Worm (Caenorhabditis elegans) whole organism, mixed stage, embryonic: ENCODE measurements around the gene ift-81.

Experiments
- blmp-1 ChIP-seq: fragments of 150-350 bp; optimal IDR thresholded peaks from 2 replicates; lab custom pipeline; 2014; ENCODE audit warnings: missing biosample characterization, missing genetic modification characterization
- flh-1 ChIP-seq: fragments of 200-800 bp; sonication (Bioruptor generic); optimal IDR thresholded peaks from 2 replicates; lab custom pipeline; 2018; ENCODE audit warnings: mild to moderate bottlenecking, missing genetic modification characterization, moderate library complexity, missing compliant biosample characterization
- lin-13 ChIP-seq: fragments of 150-350 bp; optimal IDR thresholded peaks from 2 replicates; lab custom pipeline; 2014; ENCODE audit warnings: missing biosample characterization, missing genetic modification characterization
- mls-2 ChIP-seq: sonication (generic microtip); optimal IDR thresholded peaks from 2 replicates; lab custom pipeline; 2016; ENCODE audit warnings: mild to moderate bottlenecking, missing genetic modification characterization, moderate library complexity, missing compliant biosample characterization
- nhr-12 ChIP-seq: fragments of 150-350 bp; optimal IDR thresholded peaks from 2 replicates; lab custom pipeline; 2014; ENCODE audit warnings: missing biosample characterization, missing genetic modification characterization
- nhr-28 ChIP-seq: fragments of 150-350 bp; optimal IDR thresholded peaks from 2 replicates; lab custom pipeline; 2014; ENCODE audit warnings: missing biosample characterization, missing genetic modification characterization
- nhr-76 ChIP-seq: sonication (generic microtip); optimal IDR thresholded peaks from 2 replicates; lab custom pipeline; 2017; ENCODE audit warnings: missing biosample characterization, missing genetic modification characterization
- snpc-4 ChIP-seq: fragments of 150-350 bp; optimal IDR thresholded peaks from 2 replicates; lab custom pipeline; 2014; ENCODE audit warnings: missing biosample characterization, missing genetic modification characterization
- unc-39 ChIP-seq: fragments of 150-350 bp; optimal IDR thresholded peaks from 2 replicates; lab custom pipeline; 2014; ENCODE audit warnings: missing biosample characterization, missing genetic modification characterization
- unc-62 ChIP-seq: fragments of 150-350 bp; optimal IDR thresholded peaks from 2 replicates; lab custom pipeline; 2014; ENCODE audit warnings: missing biosample characterization, missing genetic modification reagents, missing genetic modification characterization
- ztf-11 ChIP-seq: fragments of 150-350 bp; optimal IDR thresholded peaks from 2 replicates; lab custom pipeline; 2014; ENCODE audit warnings: missing biosample characterization, missing genetic modification characterization

DNA sequence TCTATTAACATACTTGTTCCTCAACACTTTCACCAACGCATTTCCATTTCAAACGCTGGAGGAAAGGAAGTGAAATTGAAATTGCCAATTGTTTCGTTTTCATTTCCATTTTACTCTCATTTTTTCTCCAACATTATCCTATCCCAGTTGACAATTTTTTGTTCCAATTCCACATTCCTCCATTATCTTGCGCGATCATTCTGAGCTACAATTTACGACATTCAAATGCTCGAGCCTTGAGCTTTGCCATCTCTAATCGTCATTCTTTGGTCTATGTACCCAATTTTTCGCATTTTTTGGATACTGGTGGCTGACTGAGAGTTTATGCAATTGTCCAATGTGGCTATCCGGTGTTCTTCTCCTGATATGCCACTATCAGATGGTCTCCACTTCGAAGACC is 48.8 kb upstream of the ift-81 start, which contains the start of gene Y34B4A.10:
- TF ChIP-seq unc-62 (GFP tag; lab: Kevin White, UChicago) (no peak), flh-1 (GFP tag; lab: Kevin White, UChicago) (no peak), blmp-1 (tag; lab: Kevin White, UChicago) (no peak), ztf-11 (tag; lab: Kevin White, UChicago) (no peak), unc-39 (tag; lab: Kevin White, UChicago) (no peak), nhr-76 (no peak), nhr-28 (tag; lab: Kevin White, UChicago) (no peak), nhr-12 (tag; lab: Kevin White, UChicago) (no peak), snpc-4 (no peak), lin-13 (tag; lab: Kevin White, UChicago) (no peak), mls-2 (tag; lab: Kevin White, UChicago) (no peak)
